Worm (Caenorhabditis elegans) whole organism, late embryonic: Measurements from ENCODE around the gene Y39B6A.69.

Source experiments
- ama-1 ChIP-seq: fragments of 150-350 bp; optimal IDR thresholded peaks from 2 replicates; lab custom pipeline; 2014
- ceh-2 ChIP-seq: sonication (generic microtip); optimal IDR thresholded peaks from 2 replicates; lab custom pipeline; 2016; ENCODE audit warnings: missing genotype, missing genetic modification characterization, missing compliant biosample characterization
- ceh-6 ChIP-seq: fragments of 200-800 bp; sonication (Bioruptor generic); optimal IDR thresholded peaks from 2 replicates; lab custom pipeline; 2018; ENCODE audit warnings: mild to moderate bottlenecking, missing genetic modification characterization, missing compliant biosample characterization
- elt-2 ChIP-seq: sonication (generic microtip); optimal IDR thresholded peaks from 2 replicates; lab custom pipeline; 2016; ENCODE audit warnings: missing genetic modification reagents, missing genetic modification characterization, missing compliant biosample characterization
- hlh-15 ChIP-seq: sonication (generic microtip); optimal IDR thresholded peaks from 2 replicates; lab custom pipeline; 2016; ENCODE audit warnings: missing genetic modification characterization, missing compliant biosample characterization
- hlh-8 ChIP-seq: sonication (generic microtip); optimal IDR thresholded peaks from 2 replicates; lab custom pipeline; 2016; ENCODE audit warnings: missing genotype, missing genetic modification characterization, missing compliant biosample characterization
- nhr-11 ChIP-seq: fragments of 150-350 bp; optimal IDR thresholded peaks from 2 replicates; lab custom pipeline; 2014; ENCODE audit warnings: missing biosample characterization, missing genetic modification characterization
- pat-9 ChIP-seq: fragments of 200-800 bp; sonication (Bioruptor generic); optimal IDR thresholded peaks from 2 replicates; lab custom pipeline; 2018; ENCODE audit warnings: mild to moderate bottlenecking, missing genetic modification characterization, moderate library complexity, missing compliant biosample characterization
- pha-4 ChIP-seq: fragments of 150-350 bp; optimal IDR thresholded peaks from 2 replicates; lab custom pipeline; 2018; ENCODE audit warnings: missing biosample characterization, missing genetic modification reagents, missing genetic modification characterization
- pqm-1 ChIP-seq: sonication (generic microtip); optimal IDR thresholded peaks from 2 replicates; lab custom pipeline; 2016; ENCODE audit warnings: missing genetic modification characterization, missing compliant biosample characterization
- tbx-7 ChIP-seq: sonication (generic microtip); optimal IDR thresholded peaks from 2 replicates; lab custom pipeline; 2016; ENCODE audit warnings: missing genotype, missing genetic modification characterization, missing compliant biosample characterization
- unc-86 ChIP-seq: sonication (generic microtip); optimal IDR thresholded peaks from 2 replicates; lab custom pipeline; 2016; ENCODE audit warnings: missing genetic modification characterization, missing compliant biosample characterization

ce11 chrV:19178896-19179295 is 26.7 kb upstream of the Y39B6A.69 start:
- no peak for TF ChIP-seq pha-4
- TF ChIP-seq ceh-6: no peak
- TF ChIP-seq elt-2 (tag; lab: Kevin White, UChicago): no peak
- TF ChIP-seq nhr-11 (tag; lab: Kevin White, UChicago): no peak
- no peak for TF ChIP-seq pat-9 (tag; lab: Kevin White, UChicago)
- no peak for TF ChIP-seq unc-86 (tag; lab: Kevin White, UChicago)
- TF ChIP-seq hlh-15 (tag; lab: Kevin White, UChicago): no peak
- TF ChIP-seq ama-1 (lab: Kevin White, UChicago): no peak
- TF ChIP-seq tbx-7: no peak
- TF ChIP-seq pqm-1: no peak
- no peak for TF ChIP-seq ceh-2 (tag; lab: Kevin White, UChicago)
- TF ChIP-seq hlh-8 (tag; lab: Kevin White, UChicago): no peak
